Worm (Caenorhabditis elegans): ENCODE measurements around the gene dnj-20.
A peak's percentile ranks its signal among the peaks of the same experiment; 100 is the strongest.

dnj-20 gene

ce11 chrII:9605954-9606353 lies 18.0 kb downstream of the dnj-20 start (continued):
- TF ChIP-seq egl-13 (tag; optimal IDR thresholded peaks at IDR 0.05) (no peak), egl-27 (tag; optimal IDR thresholded peaks at IDR 0.05) (no peak), alr-1 (tag; optimal IDR thresholded peaks at IDR 0.05; ENCODE audit: borderline replicate concordance) (no peak), nhr-90 (tag; optimal IDR thresholded peaks at IDR 0.05; ENCODE audit: poor library complexity) (no peak), nhr-47 (tag; optimal IDR thresholded peaks at IDR 0.05) (no peak), sptf-1 (tag; optimal IDR thresholded peaks at IDR 0.05) (no peak), ceh-63 (GFP tag; optimal IDR thresholded peaks at IDR 0.05) (no peak), mep-1 (tag; optimal IDR thresholded peaks at IDR 0.05) (no peak), dpl-1 (GFP tag; optimal IDR thresholded peaks at IDR 0.05) (no peak), snu-23 (GFP tag; optimal IDR thresholded peaks at IDR 0.05) (peak; percentile 8), unc-130 (tag; optimal IDR thresholded peaks at IDR 0.05) (no peak), unc-86 (tag; optimal IDR thresholded peaks at IDR 0.05) (no peak), vab-15 (tag; optimal IDR thresholded peaks at IDR 0.05) (no peak), ama-1 (optimal IDR thresholded peaks at IDR 0.05) (no peak), nhr-76 (tag; optimal IDR thresholded peaks at IDR 0.05) (no peak), blmp-1 (tag; optimal IDR thresholded peaks at IDR 0.05) (peak; percentile 78), efl-3 (GFP tag; optimal IDR thresholded peaks at IDR 0.05) (no peak), efl-1 (optimal IDR thresholded peaks at IDR 0.05) (no peak), efl-1 (GFP tag; optimal IDR thresholded peaks at IDR 0.05 in 1 of 2) (no peak), sup-37 (GFP tag; optimal IDR thresholded peaks at IDR 0.05) (no peak), xbp-1 (tag; optimal IDR thresholded peaks at IDR 0.05) (no peak), nhr-19 (GFP tag; conservative IDR thresholded peaks at IDR 0.05) (peak; percentile 39), lin-15B (tag; optimal IDR thresholded peaks at IDR 0.05) (no peak), lin-14 (GFP tag; optimal IDR thresholded peaks at IDR 0.05) (peak; percentile 43), ztf-4 (tag; optimal IDR thresholded peaks at IDR 0.05) (no peak), nhr-85 (tag) (peak; percentile 88), pqm-1 (tag; optimal IDR thresholded peaks at IDR 0.05) (no peak), skn-1 (tag; optimal IDR thresholded peaks at IDR 0.05) (no peak), hlh-4 (tag; optimal IDR thresholded peaks at IDR 0.05) (no peak), grh-1 (GFP tag; IDR thresholded peaks at IDR 0.05) (no peak), C16A3.4 (tag; optimal IDR thresholded peaks at IDR 0.05) (no peak), swsn-7 (tag; optimal IDR thresholded peaks at IDR 0.05) (no peak), lin-35 (GFP tag; optimal IDR thresholded peaks at IDR 0.05) (peak in 1 of 2 experiments; percentile 7), unc-98 (GFP tag; IDR thresholded peaks at IDR 0.05) (no peak), zag-1 (tag; optimal IDR thresholded peaks at IDR 0.05) (no peak), pag-3 (tag; optimal IDR thresholded peaks at IDR 0.05; ENCODE audit: borderline replicate concordance, insufficient read depth) (no peak), nhr-28 (tag; optimal IDR thresholded peaks at IDR 0.05) (no peak), lir-3 (tag; optimal IDR thresholded peaks at IDR 0.05; ENCODE audit: poor library complexity) (no peak), elt-3 (tag; optimal IDR thresholded peaks at IDR 0.05) (peak in 3 of 6 experiments; percentile 8 to 85 (median 51)), ceh-8 (GFP tag; optimal IDR thresholded peaks at IDR 0.05) (no peak), unc-62 (GFP tag; optimal IDR thresholded peaks at IDR 0.05) (no peak), lsy-2 (tag; optimal IDR thresholded peaks at IDR 0.05) (peak in 1 of 2 experiments; percentile 32), unc-30 (tag; optimal IDR thresholded peaks at IDR 0.05) (no peak), nhr-84 (tag; optimal IDR thresholded peaks at IDR 0.05) (no peak), ces-1 (GFP tag; optimal IDR thresholded peaks at IDR 0.05) (no peak)

DNA sequence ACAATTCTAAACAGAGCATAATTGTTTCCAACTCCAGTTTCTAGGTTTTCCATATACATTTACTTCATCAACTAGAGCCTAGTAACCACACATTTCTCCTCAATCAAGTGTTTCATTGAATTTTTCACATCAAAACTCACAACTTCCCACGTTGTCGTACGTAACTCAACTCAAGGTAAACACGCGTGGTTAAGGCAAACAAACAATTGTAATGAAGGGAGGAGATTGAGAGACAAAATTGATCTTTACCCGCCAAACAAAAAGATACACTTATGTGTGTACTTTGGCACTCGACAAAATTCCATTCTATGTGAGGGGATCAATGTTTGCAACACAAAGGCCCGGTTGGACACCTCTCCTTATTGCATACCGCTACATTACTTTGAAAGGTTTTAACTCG lies 18.6 kb downstream of the dnj-20 start, which contains the start of gene nhr-19:
Gene nhr-19, minus strand, starts transcription at position 191 of the 400 bp plus-strand sequence.
- TF ChIP-seq ceh-88 (GFP tag; IDR thresholded peaks at IDR 0.05) (no peak), lin-14 (GFP tag; optimal IDR thresholded peaks at IDR 0.05) (peak; percentile 65), skn-1 (tag; optimal IDR thresholded peaks at IDR 0.05) (no peak), pqm-1 (tag; optimal IDR thresholded peaks at IDR 0.05) (no peak), nhr-20 (tag; optimal IDR thresholded peaks at IDR 0.05) (peak; percentile 50), lsy-2 (tag; optimal IDR thresholded peaks at IDR 0.05) (peak in 1 of 2 experiments; percentile 13), ama-1 (optimal IDR thresholded peaks at IDR 0.05) (peak; percentile 9), C16A3.4 (tag; optimal IDR thresholded peaks at IDR 0.05) (peak; percentile 30), sox-4 (tag; optimal IDR thresholded peaks at IDR 0.05) (no peak), nhr-19 (GFP tag; conservative IDR thresholded peaks at IDR 0.05) (peak; percentile 71), mdl-1 (tag; optimal IDR thresholded peaks at IDR 0.05) (peak in 1 of 2 experiments; percentile 72), aha-1 (tag; optimal IDR thresholded peaks at IDR 0.05) (no peak), nhr-77 (tag; optimal IDR thresholded peaks at IDR 0.05) (no peak), pax-3 (tag; optimal IDR thresholded peaks at IDR 0.05) (no peak), nhr-47 (tag; optimal IDR thresholded peaks at IDR 0.05) (peak; percentile 3), ztf-4 (tag; optimal IDR thresholded peaks at IDR 0.05) (no peak), snu-23 (GFP tag; optimal IDR thresholded peaks at IDR 0.05) (peak; percentile 8), fkh-10 (GFP tag; optimal IDR thresholded peaks at IDR 0.05) (no peak), fos-1 (tag; optimal IDR thresholded peaks at IDR 0.05) (peak; percentile 9)

Data from whole organism, L1 larva.